Worm (Caenorhabditis elegans) whole organism, early embryonic: ENCODE data around the gene tbce-1.

ENCODE experiments used
- B0310.2 ChIP-seq: sonication (generic microtip); optimal IDR thresholded peaks from 2 replicates; lab custom pipeline; 2016; ENCODE audit warnings: mild to moderate bottlenecking, missing genetic modification characterization, missing compliant biosample characterization
- F13C5.2 ChIP-seq: sonication (generic microtip); optimal IDR thresholded peaks from 2 replicates; lab custom pipeline; 2017; ENCODE audit warnings: mild to moderate bottlenecking, missing genetic modification characterization, inconsistent platforms, missing compliant biosample characterization
- aly-1 ChIP-seq: sonication (generic microtip); optimal IDR thresholded peaks from 2 replicates; lab custom pipeline; 2016; ENCODE audit warnings: missing genetic modification characterization, missing compliant biosample characterization
- ama-1 ChIP-seq: fragments of 150-350 bp; optimal IDR thresholded peaks from 2 replicates; lab custom pipeline; 2014
- ceh-13 ChIP-seq: fragments of 200-800 bp; sonication (Bioruptor generic); optimal IDR thresholded peaks from 2 replicates; lab custom pipeline; 2018; ENCODE audit warnings: mild to moderate bottlenecking, missing genetic modification characterization, missing compliant biosample characterization
- ceh-36 ChIP-seq: sonication (generic microtip); optimal IDR thresholded peaks from 2 replicates; lab custom pipeline; 2016; ENCODE audit warnings: missing genetic modification characterization, inconsistent platforms, missing compliant biosample characterization
- ets-7 ChIP-seq: sonication (generic microtip); optimal IDR thresholded peaks from 2 replicates; lab custom pipeline; 2016; ENCODE audit warnings: missing genotype, missing genetic modification characterization, missing compliant biosample characterization
- flt-1 ChIP-seq: fragments of 200-800 bp; sonication (Bioruptor generic); IDR thresholded peaks from 2 replicates; pipeline ENCODE4 v1.3.6; 2022; ENCODE audit warnings: missing genetic modification characterization, missing compliant biosample characterization
- hnd-1 ChIP-seq: sonication (generic microtip); optimal IDR thresholded peaks from 2 replicates; lab custom pipeline; 2016; ENCODE audit warnings: missing genetic modification characterization, missing compliant biosample characterization
- pes-1 ChIP-seq: fragments of 200-800 bp; sonication (Bioruptor generic); IDR thresholded peaks from 2 replicates; pipeline ENCODE4 v1.3.6; 2022; ENCODE audit warnings: missing genetic modification reagents, missing genetic modification characterization, missing compliant biosample characterization
- scrt-1 ChIP-seq: fragments of 200-800 bp; sonication (Bioruptor generic); IDR thresholded peaks from 2 replicates; pipeline ENCODE4 v1.3.6; 2022; ENCODE audit warnings: missing genetic modification characterization, missing compliant biosample characterization
- sea-1 ChIP-seq: fragments of 200-800 bp; sonication (Bioruptor generic); conservative IDR thresholded peaks from 2 replicates; pipeline ENCODE4 v1.3.6; 2022; ENCODE audit warnings: missing genetic modification characterization, missing compliant biosample characterization
- tbx-37 ChIP-seq: fragments of 200-800 bp; sonication (Bioruptor generic); conservative IDR thresholded peaks from 2 replicates; pipeline ENCODE4 v1.3.6; 2022; ENCODE audit warnings: missing genetic modification reagents, missing genetic modification characterization, missing compliant biosample characterization

ce11 chrIV:8333954-8333987, 39.3 kb downstream of the tbce-1 start, which contains the start of gene his-31:
- TF ChIP-seq ama-1 (lab: Kevin White, UChicago) (no peak), hnd-1 (tag; lab: Kevin White, UChicago) (no peak), ceh-13 (GFP tag; lab: Kevin White, UChicago) (no peak), tbx-37 (GFP tag; lab: Robert Waterston, UW) (no peak), ets-7 (tag; lab: Kevin White, UChicago) (no peak), scrt-1 (GFP tag; lab: Robert Waterston, UW) (no peak), flt-1 (GFP tag; lab: Robert Waterston, UW) (no peak), sea-1 (GFP tag; lab: Robert Waterston, UW) (no peak), F13C5.2 (tag; lab: Kevin White, UChicago) (no peak), ceh-36 (tag; lab: Kevin White, UChicago) (no peak), B0310.2 (tag; lab: Kevin White, UChicago) (no peak), pes-1 (GFP tag; lab: Robert Waterston, UW) (no peak), aly-1 (no peak)
